Fruit fly (Drosophila melanogaster): Measurements from ENCODE around the gene AOX3.
A peak's percentile ranks its signal among the peaks of the same experiment; 100 is the strongest.

AOX3 gene

DNA sequence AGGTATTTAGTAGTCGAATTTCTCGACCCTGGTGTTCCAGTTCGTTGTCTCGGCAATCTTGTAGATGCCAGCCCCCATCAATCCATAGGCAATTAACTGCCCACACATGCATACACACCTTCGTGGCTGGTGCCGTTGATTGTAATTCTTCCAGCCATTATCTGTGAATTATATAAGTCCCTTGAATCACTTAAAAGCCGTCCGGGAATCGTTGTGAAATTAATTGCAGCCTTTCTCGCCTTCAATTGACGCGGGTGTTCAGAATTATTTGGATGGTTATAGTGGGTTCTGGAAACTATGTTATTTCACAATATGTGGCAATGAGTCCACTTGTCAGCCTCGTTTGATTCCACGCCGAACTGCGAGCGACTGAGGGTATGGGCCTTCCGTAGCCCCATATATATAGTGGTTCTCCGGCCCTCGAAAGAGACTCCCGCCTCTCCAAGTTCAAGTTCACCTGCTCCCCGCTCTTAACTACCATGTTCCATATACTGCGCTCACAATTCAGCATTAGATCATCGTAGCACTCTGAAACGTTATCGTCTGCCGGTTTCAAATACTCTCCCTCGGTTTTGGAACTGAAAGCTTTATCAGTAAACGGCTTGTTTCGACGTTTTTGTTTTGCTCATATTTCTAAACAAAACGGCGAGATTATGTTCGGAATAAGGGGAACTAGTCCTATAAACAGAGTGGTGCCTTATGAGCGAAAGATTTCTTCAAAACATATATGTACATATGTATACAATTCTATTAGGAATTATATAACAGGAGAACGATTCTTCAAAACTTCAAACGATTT is 10.9 kb downstream of the AOX3 start, which contains the start of gene AOX1 (continued):
- TF ChIP-seq Jarid2 (GFP tag; optimal IDR thresholded peaks at IDR 0.05) (peak; percentile 62), CG14050 (GFP tag; IDR thresholded peaks at IDR 0.05) (no peak), Atf-2 (GFP tag; optimal IDR thresholded peaks at IDR 0.05) (no peak), CG18619 (GFP tag; optimal IDR thresholded peaks at IDR 0.05) (no peak), inv (GFP tag; IDR thresholded peaks at IDR 0.05; ENCODE audit: partially characterized antibody) (peak; percentile 24; the same call in 1 of the 2 replicates), CG34376 (GFP tag; optimal IDR thresholded peaks at IDR 0.05) (peak; percentile 27), pfk (GFP tag; optimal IDR thresholded peaks at IDR 0.05) (no peak), sens (GFP tag) (no peak), CG2678 (tag; optimal IDR thresholded peaks at IDR 0.05) (no peak)

dm6 chr3R:15531373-15531772 is 16.6 kb downstream of the AOX3 start, which contains the start of gene CG31296:
CG31296 (minus strand) TSS chr3R:15531473.
- TF ChIP-seq phol (tag; optimal IDR thresholded peaks at IDR 0.05) (no peak), Usf (GFP tag; optimal IDR thresholded peaks at IDR 0.05) (no peak), pfk (GFP tag; optimal IDR thresholded peaks at IDR 0.05) (no peak), CG4820 (GFP tag; optimal IDR thresholded peaks at IDR 0.05) (no peak)

DNA sequence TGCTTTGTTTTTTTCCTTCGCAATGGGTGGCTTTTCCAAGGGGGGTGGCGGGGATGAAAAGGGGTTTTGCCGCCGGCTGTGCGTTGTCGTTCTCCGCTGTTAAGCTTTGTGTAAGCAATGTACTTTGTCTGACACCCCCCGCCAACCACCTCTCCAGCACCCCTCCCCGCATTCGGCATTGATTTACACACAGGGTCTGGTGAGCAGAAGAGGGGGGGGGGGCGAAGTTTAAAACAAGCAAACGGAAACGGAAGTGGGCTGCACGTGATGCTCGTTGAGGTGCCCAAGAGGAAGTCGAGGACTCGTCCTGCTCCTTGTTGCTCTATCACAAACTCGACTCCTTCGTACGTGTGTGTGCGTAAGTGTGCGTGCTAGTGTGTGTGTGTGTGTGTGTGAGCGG is 30.9 kb downstream of the AOX3 start:
- 0 out of 3 replicates have a peak, but pooled peaks have one; percentile 31 for TF ChIP-seq CG11456 (GFP tag; IDR thresholded peaks at IDR 0.05)
- peak; percentile 45 for TF ChIP-seq Ets97D (GFP tag; optimal IDR thresholded peaks at IDR 0.05)
- TF ChIP-seq onecut (GFP tag; IDR thresholded peaks at IDR 0.05), result peak; percentile 55
- TF ChIP-seq H15 (GFP tag; IDR thresholded peaks at IDR 0.05), result no peak
- TF ChIP-seq crol (GFP tag; IDR thresholded peaks at IDR 0.05), result peak; percentile 84
- TF ChIP-seq Hey (tag; optimal IDR thresholded peaks at IDR 0.05), result peak; percentile 87
- TF ChIP-seq Hr51 (GFP tag; optimal IDR thresholded peaks at IDR 0.05), result peak in 1 of 2 experiments; percentile 20
- no peak for TF ChIP-seq Trl (optimal IDR thresholded peaks at IDR 0.05)
- TF ChIP-seq Trl (GFP tag; optimal IDR thresholded peaks at IDR 0.05), result no peak
- no peak for TF ChIP-seq cas (GFP tag; IDR thresholded peaks at IDR 0.05)
- TF ChIP-seq NC2β (GFP tag; optimal IDR thresholded peaks at IDR 0.05), result no peak
- TF ChIP-seq CG17361 (GFP tag; IDR thresholded peaks at IDR 0.05), result no peak
- peak; percentile 57 for TF ChIP-seq oc (tag; optimal IDR thresholded peaks at IDR 0.05)
- TF ChIP-seq ab (GFP tag; optimal IDR thresholded peaks at IDR 0.05), result no peak
- TF ChIP-seq ci (GFP tag; IDR thresholded peaks at IDR 0.05), result 0 out of 3 replicates have a peak, but pooled peaks have one; percentile 7
- TF ChIP-seq CG13123 (GFP tag; optimal IDR thresholded peaks at IDR 0.05), result no peak
- peak; percentile 0 for TF ChIP-seq CG10543 (GFP tag; optimal IDR thresholded peaks at IDR 0.05)
- TF ChIP-seq knrl (GFP tag; IDR thresholded peaks at IDR 0.05; ENCODE audit: partially characterized antibody), result no peak
- peak; percentile 66 for TF ChIP-seq mirr (GFP tag; optimal IDR thresholded peaks at IDR 0.05)
- TF ChIP-seq abd-A (tag; optimal IDR thresholded peaks at IDR 0.05), result peak; percentile 49
- TF ChIP-seq CG12744 (GFP tag; optimal IDR thresholded peaks at IDR 0.05), result no peak

DNA sequence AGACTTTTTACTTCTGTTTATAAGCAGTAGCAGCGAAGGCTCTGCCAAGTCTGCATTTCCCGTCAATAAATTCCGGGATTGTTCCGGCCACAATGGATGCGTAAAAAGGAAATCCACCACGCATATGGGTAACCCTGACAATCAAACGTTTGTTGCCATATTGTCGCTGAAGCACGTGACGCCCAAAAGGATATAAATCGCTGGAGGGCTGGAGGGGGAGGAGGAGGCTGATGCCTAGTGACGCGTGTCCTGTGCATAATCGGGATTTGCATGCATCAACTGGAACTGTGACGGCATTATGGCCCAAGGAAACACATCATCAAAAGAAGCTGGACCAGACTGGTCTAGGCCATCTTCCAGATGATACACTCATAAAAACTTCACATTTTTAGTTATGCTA is 34.8 kb downstream of the AOX3 start:
- TF ChIP-seq Fer2 (tag; optimal IDR thresholded peaks at IDR 0.05), result no peak
- TF ChIP-seq CG11695 (GFP tag; IDR thresholded peaks at IDR 0.05), result no peak
- no peak for TF ChIP-seq sob (GFP tag; IDR thresholded peaks at IDR 0.05)
- no peak for TF ChIP-seq PHDP (tag; optimal IDR thresholded peaks at IDR 0.05)
- no peak for TF ChIP-seq CG18619 (GFP tag; optimal IDR thresholded peaks at IDR 0.05)
- TF ChIP-seq dysf (GFP tag; IDR thresholded peaks at IDR 0.05), result 0 out of 3 replicates have a peak, but pooled peaks have one; percentile 20
- TF ChIP-seq CG2129 (GFP tag; IDR thresholded peaks at IDR 0.05; ENCODE audit: partially characterized antibody), result no peak
- TF ChIP-seq oc (tag; optimal IDR thresholded peaks at IDR 0.05), result peak; percentile 57
- peak; percentile 71 for TF ChIP-seq Hey (tag; optimal IDR thresholded peaks at IDR 0.05)
- TF ChIP-seq CG2678 (tag; optimal IDR thresholded peaks at IDR 0.05), result no peak
- TF ChIP-seq Spps (tag; optimal IDR thresholded peaks at IDR 0.05), result no peak
- TF ChIP-seq Max (GFP tag; optimal IDR thresholded peaks at IDR 0.05), result no peak
- TF ChIP-seq ewg (GFP tag; optimal IDR thresholded peaks at IDR 0.05), result no peak
- peak; percentile 76 for TF ChIP-seq gsb-n (tag; optimal IDR thresholded peaks at IDR 0.05)
- TF ChIP-seq caup (GFP tag; optimal IDR thresholded peaks at IDR 0.05; ENCODE audit: severe bottlenecking), result no peak
- TF ChIP-seq rib (GFP tag; IDR thresholded peaks at IDR 0.05), result no peak
- 0 out of 2 replicates have a peak, but pooled peaks have one; percentile 11 for TF ChIP-seq crol (GFP tag; IDR thresholded peaks at IDR 0.05)
